Worm (Caenorhabditis elegans) whole organism, L2 larva: Measurements from ENCODE around the gene C55C3.8.

Source experiments
- C34F6.9 ChIP-seq: fragments of 150-350 bp; optimal IDR thresholded peaks from 2 replicates; lab custom pipeline; 2014; ENCODE audit warnings: missing biosample characterization, missing genetic modification characterization
- R02D3.7 ChIP-seq: fragments of 150-350 bp; optimal IDR thresholded peaks from 2 replicates; lab custom pipeline; 2014; ENCODE audit warnings: missing biosample characterization, missing genetic modification characterization
- Y55F3AM.14 ChIP-seq: fragments of 200-800 bp; sonication (Bioruptor generic); optimal IDR thresholded peaks from 2 replicates; lab custom pipeline; 2018; ENCODE audit warnings: mild to moderate bottlenecking, missing genetic modification characterization, missing compliant biosample characterization
- ZK546.5 ChIP-seq: sonication (generic microtip); optimal IDR thresholded peaks from 2 replicates; lab custom pipeline; 2017; ENCODE audit warnings: missing biosample characterization, missing genetic modification characterization
- alr-1 ChIP-seq: fragments of 150-350 bp; optimal IDR thresholded peaks from 2 replicates; lab custom pipeline; 2014; ENCODE audit warnings: missing biosample characterization, missing genetic modification characterization
- ama-1 ChIP-seq: fragments of 150-350 bp; optimal IDR thresholded peaks from 2 replicates; lab custom pipeline; 2018; ENCODE audit warnings: inconsistent platforms
- blmp-1 ChIP-seq: sonication (generic microtip); optimal IDR thresholded peaks from 2 replicates; lab custom pipeline; 2017; ENCODE audit warnings: missing genetic modification characterization, mild to moderate bottlenecking, missing compliant biosample characterization, antibody characterized with exemption, moderate library complexity; ENCODE audit not compliant: insufficient read depth
- ceh-82 ChIP-seq: fragments of 150-350 bp; optimal IDR thresholded peaks from 2 replicates; lab custom pipeline; 2014; ENCODE audit warnings: missing biosample characterization, missing genetic modification characterization
- crh-2 ChIP-seq: sonication (generic microtip); optimal IDR thresholded peaks from 2 replicates; lab custom pipeline; 2017; ENCODE audit warnings: missing biosample characterization, missing genetic modification characterization
- egl-27 ChIP-seq: sonication (generic microtip); optimal IDR thresholded peaks from 3 replicates; lab custom pipeline; 2017; ENCODE audit warnings: missing biosample characterization, missing genetic modification reagents, missing genetic modification characterization
- elt-1 ChIP-seq: fragments of 150-350 bp; optimal IDR thresholded peaks from 2 replicates; lab custom pipeline; 2014; ENCODE audit warnings: missing biosample characterization, missing genetic modification characterization
- elt-3 ChIP-seq: sonication (generic microtip); optimal IDR thresholded peaks from 2 replicates; lab custom pipeline; 2017; ENCODE audit warnings: missing biosample characterization, missing genetic modification characterization
- fos-1 ChIP-seq: fragments of 150-350 bp; optimal IDR thresholded peaks from 2 replicates; lab custom pipeline; 2014; ENCODE audit warnings: missing biosample characterization, missing genetic modification characterization
- gmeb-1 ChIP-seq: fragments of 150-350 bp; optimal IDR thresholded peaks from 2 replicates; lab custom pipeline; 2014; ENCODE audit warnings: missing biosample characterization, missing genetic modification characterization
- lin-11 ChIP-seq: fragments of 150-350 bp; sonication (generic microtip); optimal IDR thresholded peaks from 2 replicates; lab custom pipeline; 2014; ENCODE audit warnings: missing biosample characterization, missing genetic modification characterization, inconsistent platforms, mixed read lengths
- lin-39 ChIP-seq: fragments of 150-350 bp; optimal IDR thresholded peaks from 2 replicates; lab custom pipeline; 2014; ENCODE audit warnings: missing biosample characterization, missing genetic modification reagents, missing genetic modification characterization
- lsy-2 ChIP-seq, 2 experiments: fragments of 150-350 bp in 1 of 2; sonication (generic microtip) in 1 of 2; optimal IDR thresholded peaks; 2 replicates each; lab custom pipeline; 2014 to 2017; ENCODE audit warnings: missing biosample characterization in 2 of 2, missing genetic modification characterization in 2 of 2
- mab-5 ChIP-seq: fragments of 150-350 bp; optimal IDR thresholded peaks from 2 replicates; lab custom pipeline; 2014; ENCODE audit warnings: missing biosample characterization, missing genetic modification characterization
- mbf-1 ChIP-seq: sonication (generic microtip); optimal IDR thresholded peaks from 2 replicates; lab custom pipeline; 2017; ENCODE audit warnings: missing biosample characterization, missing genetic modification characterization
- mdl-1 ChIP-seq, 2 experiments: fragments of 150-350 bp in 1 of 2; sonication (generic microtip) in 1 of 2; optimal IDR thresholded peaks; 2 replicates each; lab custom pipeline; 2017; ENCODE audit warnings: missing biosample characterization in 2 of 2, missing genetic modification characterization in 2 of 2
- nhr-10 ChIP-seq: sonication (generic microtip); optimal IDR thresholded peaks from 2 replicates; lab custom pipeline; 2017; ENCODE audit warnings: missing biosample characterization, missing genetic modification characterization
- nhr-11 ChIP-seq: fragments of 150-350 bp; optimal IDR thresholded peaks from 2 replicates; lab custom pipeline; 2014; ENCODE audit warnings: missing biosample characterization, missing genetic modification characterization
- nhr-129 ChIP-seq: fragments of 150-350 bp; optimal IDR thresholded peaks from 2 replicates; lab custom pipeline; 2014; ENCODE audit warnings: missing biosample characterization, missing genetic modification characterization
- nhr-21 ChIP-seq: fragments of 150-350 bp; optimal IDR thresholded peaks from 2 replicates; lab custom pipeline; 2014; ENCODE audit warnings: missing biosample characterization, missing genetic modification characterization
- nhr-23 ChIP-seq: fragments of 150-350 bp; optimal IDR thresholded peaks from 2 replicates; lab custom pipeline; 2014; ENCODE audit warnings: missing biosample characterization, missing genetic modification reagents, missing genetic modification characterization
- nhr-237 ChIP-seq: fragments of 150-350 bp; optimal IDR thresholded peaks from 2 replicates; lab custom pipeline; 2014; ENCODE audit warnings: missing biosample characterization, missing genetic modification characterization
- nhr-25 ChIP-seq: fragments of 150-350 bp; sonication (generic microtip); optimal IDR thresholded peaks from 3 replicates; lab custom pipeline; 2014; ENCODE audit warnings: missing biosample characterization, missing genetic modification characterization
- nhr-6 ChIP-seq: fragments of 150-350 bp; optimal IDR thresholded peaks from 2 replicates; lab custom pipeline; 2014; ENCODE audit warnings: missing biosample characterization, missing genetic modification characterization
- nhr-77 ChIP-seq: fragments of 150-350 bp; optimal IDR thresholded peaks from 2 replicates; lab custom pipeline; 2014; ENCODE audit warnings: missing biosample characterization, missing genetic modification characterization
- peb-1 ChIP-seq: fragments of 150-350 bp; optimal IDR thresholded peaks from 2 replicates; lab custom pipeline; 2014; ENCODE audit warnings: missing biosample characterization, missing genetic modification characterization
- sem-4 ChIP-seq: fragments of 150-350 bp; optimal IDR thresholded peaks from 2 replicates; lab custom pipeline; 2014; ENCODE audit warnings: missing biosample characterization, missing genetic modification reagents, missing genetic modification characterization
- skn-1 ChIP-seq: sonication (generic microtip); optimal IDR thresholded peaks from 2 replicates; lab custom pipeline; 2017; ENCODE audit warnings: missing biosample characterization, missing genetic modification characterization
- sma-3 ChIP-seq: sonication (generic microtip); optimal IDR thresholded peaks from 2 replicates; lab custom pipeline; 2016; ENCODE audit warnings: missing genetic modification reagents, missing genetic modification characterization, missing compliant biosample characterization
- sma-9 ChIP-seq, 2 experiments: fragments of 150-350 bp in 1 of 2; sonication (generic microtip) in 1 of 2; optimal IDR thresholded peaks; 2 replicates each; lab custom pipeline; 2014 to 2016; ENCODE audit warnings: missing genetic modification characterization in 2 of 2, mild to moderate bottlenecking in 1 of 2, missing biosample characterization in 1 of 2, missing compliant biosample characterization in 1 of 2, missing genetic modification reagents in 1 of 2, moderate library complexity in 1 of 2
- snpc-4 ChIP-seq: fragments of 150-350 bp; optimal IDR thresholded peaks from 2 replicates; lab custom pipeline; 2014; ENCODE audit warnings: missing biosample characterization, missing genetic modification characterization
- unc-39 ChIP-seq: fragments of 150-350 bp; optimal IDR thresholded peaks from 2 replicates; lab custom pipeline; 2014; ENCODE audit warnings: missing biosample characterization, missing genetic modification characterization
- unc-55 ChIP-seq: fragments of 150-350 bp; sonication (generic microtip); optimal IDR thresholded peaks from 3 replicates; lab custom pipeline; 2014; ENCODE audit warnings: missing biosample characterization, missing genetic modification reagents, missing genetic modification characterization
- unc-62 ChIP-seq: fragments of 150-350 bp; optimal IDR thresholded peaks from 2 replicates; lab custom pipeline; 2014; ENCODE audit warnings: missing biosample characterization, missing genetic modification reagents, missing genetic modification characterization
- zag-1 ChIP-seq: fragments of 150-350 bp; optimal IDR thresholded peaks from 2 replicates; lab custom pipeline; 2014; ENCODE audit warnings: missing biosample characterization, missing genetic modification characterization
- ztf-1 ChIP-seq: fragments of 200-800 bp; sonication (Bioruptor generic); conservative IDR thresholded peaks from 2 replicates; pipeline ENCODE4 v1.3.6; 2022; ENCODE audit warnings: missing genetic modification characterization, missing compliant biosample characterization
- ztf-11 ChIP-seq: sonication (generic microtip); optimal IDR thresholded peaks from 2 replicates; lab custom pipeline; 2017; ENCODE audit warnings: missing biosample characterization, missing genetic modification characterization
- ztf-4 ChIP-seq: fragments of 150-350 bp; optimal IDR thresholded peaks from 2 replicates; lab custom pipeline; 2014; ENCODE audit warnings: missing biosample characterization, missing genetic modification characterization

C55C3.8 gene

DNA sequence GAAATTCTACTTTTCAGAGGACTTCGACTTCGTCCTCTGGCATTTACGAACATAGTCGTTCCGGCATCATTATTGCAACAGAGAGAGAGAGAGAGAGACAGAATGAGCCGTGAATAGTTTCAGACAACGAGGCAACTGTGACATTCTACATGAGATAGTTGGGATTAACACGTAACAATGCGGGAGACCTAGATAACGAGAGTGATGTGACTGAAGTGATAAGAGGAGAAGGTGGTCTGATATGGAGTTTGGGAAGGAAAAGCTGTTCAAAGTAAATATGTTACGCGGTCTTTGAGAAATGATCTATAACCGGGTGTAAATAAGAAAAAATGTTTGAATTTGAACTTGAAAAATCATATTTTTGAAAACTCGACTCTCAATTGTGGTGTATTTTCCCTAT is 31.4 kb upstream of the C55C3.8 start (continued):
- TF ChIP-seq nhr-77 (tag; lab: Kevin White, UChicago) = no peak
- no peak for TF ChIP-seq mdl-1 (tag; optimal IDR thresholded peaks at IDR 0.05; lab: Kevin White, UChicago)
- no peak for TF ChIP-seq unc-39 (tag; lab: Kevin White, UChicago)
- no peak for TF ChIP-seq nhr-237 (tag; lab: Kevin White, UChicago)
- no peak for TF ChIP-seq nhr-23
- no peak for TF ChIP-seq nhr-6 (tag; lab: Kevin White, UChicago)
- TF ChIP-seq unc-62 (GFP tag; lab: Kevin White, UChicago) = no peak
- no peak for TF ChIP-seq R02D3.7 (tag; lab: Kevin White, UChicago)
- no peak for TF ChIP-seq lin-39 (tag; lab: Kevin White, UChicago)
- TF ChIP-seq peb-1 (tag; lab: Kevin White, UChicago) = no peak
- TF ChIP-seq sma-9 (GFP tag; optimal IDR thresholded peaks at IDR 0.05; lab: Kevin White, UChicago) = peak; percentile 86
- no peak for TF ChIP-seq sma-9 (tag; optimal IDR thresholded peaks at IDR 0.05; lab: Kevin White, UChicago)
- no peak for TF ChIP-seq alr-1 (tag; lab: Kevin White, UChicago)
- TF ChIP-seq ztf-1 (GFP tag; lab: Robert Waterston, UW) = no peak
- TF ChIP-seq, all 48 proteins: peak for 8

DNA sequence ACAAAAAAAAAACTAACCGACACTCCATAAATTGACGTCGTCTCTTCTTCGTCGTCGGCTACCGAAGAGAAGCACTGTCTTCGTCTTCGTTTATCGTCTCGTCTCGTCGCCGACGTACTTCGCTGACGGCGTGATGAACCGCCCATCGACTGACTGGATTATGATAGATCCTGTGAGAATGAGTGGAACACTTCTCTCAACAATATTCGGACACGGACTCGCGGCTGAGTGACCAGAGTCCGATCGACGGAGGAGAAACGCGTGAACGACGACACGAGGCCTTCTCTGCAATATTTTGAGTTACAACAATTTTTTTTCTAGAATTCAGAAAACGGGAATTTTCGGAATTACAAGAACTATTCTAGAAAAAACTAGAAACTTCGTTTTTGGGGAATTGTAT is 30.6 kb upstream of the C55C3.8 start, which contains the start of gene skn-1:
skn-1 (minus strand) TSS at position 146 of the 400 bp plus-strand sequence.
- TF ChIP-seq zag-1 = no peak
- no peak for TF ChIP-seq nhr-11
- TF ChIP-seq ama-1 (lab: Kevin White, UChicago) = no peak
- TF ChIP-seq ceh-82 (tag; lab: Kevin White, UChicago) = no peak
- TF ChIP-seq nhr-10 (tag; lab: Kevin White, UChicago) = no peak
- TF ChIP-seq gmeb-1 = no peak
- no peak for TF ChIP-seq elt-3
- TF ChIP-seq unc-55 (GFP tag; lab: Kevin White, UChicago) = no peak
- no peak for TF ChIP-seq nhr-21 (tag; lab: Kevin White, UChicago)
- TF ChIP-seq skn-1 (tag; lab: Kevin White, UChicago) = no peak
- no peak for TF ChIP-seq elt-1 (tag; lab: Kevin White, UChicago)
- no peak for TF ChIP-seq nhr-237 (tag; lab: Kevin White, UChicago)
- TF ChIP-seq lsy-2 (tag; optimal IDR thresholded peaks at IDR 0.05; lab: Kevin White, UChicago) = no peak
- TF ChIP-seq Y55F3AM.14 = no peak
- no peak for TF ChIP-seq egl-27
- no peak for TF ChIP-seq sem-4 (tag; lab: Kevin White, UChicago)

DNA sequence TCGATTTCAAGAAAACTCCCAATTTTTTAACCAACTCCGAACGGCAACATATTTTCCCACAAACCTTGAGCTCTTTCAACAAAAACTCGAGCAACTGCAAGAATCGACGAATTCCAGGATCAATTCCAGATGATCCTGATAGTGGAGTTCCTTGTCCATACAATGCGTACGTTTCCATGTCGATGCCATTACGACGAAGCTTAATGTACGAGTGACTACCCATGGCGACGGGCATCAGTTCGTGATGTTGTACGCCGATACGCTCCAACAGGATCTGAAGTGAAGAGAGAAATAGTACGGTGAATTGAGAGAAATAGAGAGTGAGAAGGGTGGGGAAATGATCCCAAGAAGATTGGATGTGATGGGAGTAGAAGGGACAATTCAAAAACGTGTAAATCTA is 28.8 kb upstream of the C55C3.8 start:
- no peak for TF ChIP-seq nhr-129 (tag; lab: Kevin White, UChicago)
- no peak for TF ChIP-seq crh-2
- no peak for TF ChIP-seq blmp-1 (tag; lab: Kevin White, UChicago)
- TF ChIP-seq alr-1 (tag; lab: Kevin White, UChicago) = no peak
- TF ChIP-seq skn-1 (tag; lab: Kevin White, UChicago) = no peak
- TF ChIP-seq ztf-4 (tag; lab: Kevin White, UChicago) = no peak
- no peak for TF ChIP-seq nhr-23
- TF ChIP-seq ZK546.5 (tag; lab: Kevin White, UChicago) = no peak
- no peak for TF ChIP-seq mab-5 (tag; lab: Kevin White, UChicago)
- TF ChIP-seq nhr-25 (tag; lab: Kevin White, UChicago) = no peak
- TF ChIP-seq ztf-11 (tag; lab: Kevin White, UChicago) = no peak
- no peak for TF ChIP-seq fos-1 (tag; lab: Kevin White, UChicago)
- TF ChIP-seq C34F6.9 = no peak

DNA sequence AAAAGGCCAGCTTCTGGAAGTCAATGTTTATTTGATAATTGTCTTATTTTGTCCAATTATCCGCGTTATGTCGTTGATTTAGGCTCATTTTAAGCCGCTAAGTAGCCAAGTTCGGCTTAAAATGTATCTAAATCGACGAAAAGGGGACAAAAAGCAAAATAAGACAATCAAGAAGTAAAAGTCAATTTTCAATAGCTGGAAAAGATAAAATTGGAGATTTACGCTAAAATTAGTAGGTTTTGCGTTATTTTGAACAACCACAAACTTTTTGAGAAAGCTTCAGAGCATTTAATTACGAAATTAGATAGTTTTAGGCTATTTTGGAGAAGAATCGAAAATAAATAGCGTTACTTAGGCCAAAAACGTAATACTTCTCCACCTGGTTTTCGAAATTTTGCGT is 27.9 kb upstream of the C55C3.8 start:
- TF ChIP-seq Y55F3AM.14 (no peak), lsy-2 (tag; optimal IDR thresholded peaks at IDR 0.05; lab: Kevin White, UChicago) (no peak), nhr-77 (tag; lab: Kevin White, UChicago) (no peak), blmp-1 (tag; lab: Kevin White, UChicago) (no peak), elt-3 (no peak), ztf-11 (tag; lab: Kevin White, UChicago) (no peak), unc-39 (tag; lab: Kevin White, UChicago) (no peak), fos-1 (tag; lab: Kevin White, UChicago) (no peak), mbf-1 (tag; lab: Kevin White, UChicago) (no peak), snpc-4 (tag; lab: Kevin White, UChicago) (no peak), nhr-25 (tag; lab: Kevin White, UChicago) (no peak), skn-1 (tag; lab: Kevin White, UChicago) (no peak), ceh-82 (tag; lab: Kevin White, UChicago) (no peak), sem-4 (tag; lab: Kevin White, UChicago) (no peak), lin-11 (tag; lab: Kevin White, UChicago) (no peak), nhr-21 (tag; lab: Kevin White, UChicago) (no peak), sma-3 (no peak), sma-9 (GFP tag; optimal IDR thresholded peaks at IDR 0.05; lab: Kevin White, UChicago) (no peak), sma-9 (tag; optimal IDR thresholded peaks at IDR 0.05; lab: Kevin White, UChicago) (no peak), ama-1 (lab: Kevin White, UChicago) (no peak)
